Worm (Caenorhabditis elegans) whole organism, L4/young adult: ENCODE results near the gene lonp-2.

ENCODE experiments used
- W03F9.2 ChIP-seq: fragments of 150-350 bp; optimal IDR thresholded peaks from 2 replicates; lab custom pipeline; 2014; ENCODE audit warnings: missing biosample characterization, missing genetic modification characterization
- dao-5 ChIP-seq: sonication (generic microtip); optimal IDR thresholded peaks from 2 replicates; lab custom pipeline; 2016; ENCODE audit warnings: missing genotype, missing genetic modification characterization, moderate library complexity, missing compliant biosample characterization
- him-1 ChIP-seq: sonication (generic microtip); optimal IDR thresholded peaks from 2 replicates; lab custom pipeline; 2016; ENCODE audit warnings: missing genotype, missing genetic modification reagents, missing genetic modification characterization, missing compliant biosample characterization

- TF ChIP-seq W03F9.2 (tag; lab: Kevin White, UChicago), result no peak
- no peak for TF ChIP-seq him-1 (tag; lab: Kevin White, UChicago)
- no peak for TF ChIP-seq dao-5 (tag; lab: Kevin White, UChicago)
These were observed 30.1 kb upstream of the lonp-2 start, which contains the start of gene php-3 for ce11 chrIII:12077456-12077855.
